Worm (Caenorhabditis elegans): ENCODE results near the gene ttbk-5.

The ttbk-5 gene

ce11 chrIV:10126544-10126943, 36.1 kb downstream of the ttbk-5 start, which contains the start of gene ctf-18:
Gene ctf-18, minus strand, starts transcription at chrIV:10126644.
- no peak for TF ChIP-seq unc-62 (GFP tag; optimal IDR thresholded peaks at IDR 0.05)

DNA sequence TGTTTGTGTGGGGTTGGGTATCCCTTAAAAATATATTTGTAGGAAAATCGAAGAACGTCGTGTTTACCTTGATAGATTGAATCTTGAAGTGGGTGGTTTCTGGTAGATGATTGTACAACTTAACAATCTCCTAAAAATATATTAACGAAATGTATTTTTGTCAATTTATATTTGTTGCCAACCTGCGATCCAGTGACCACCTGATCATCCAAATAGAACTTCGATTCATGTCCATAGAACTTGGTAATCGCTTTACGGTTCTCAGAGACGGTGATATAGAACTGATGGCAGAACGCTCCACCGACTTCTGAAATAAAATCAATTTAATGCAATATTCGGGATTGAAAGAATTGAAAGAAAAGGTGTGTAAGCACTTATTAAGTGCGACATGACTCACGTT, 38.0 kb downstream of the ttbk-5 start:
- TF ChIP-seq unc-62 (GFP tag; optimal IDR thresholded peaks at IDR 0.05), result no peak

- TF ChIP-seq unc-62 (GFP tag; optimal IDR thresholded peaks at IDR 0.05), result no peak
Measured at ce11 chrIV:10128906-10129386, 38.5 kb downstream of the ttbk-5 start, which contains the start of the genes gtbp-1 and K08F4.3. Gene gtbp-1, minus strand, starts transcription at chrIV:10128956. Gene K08F4.3, plus strand, starts transcription at chrIV:10129257.

ce11 chrIV:10129957-10130356, 39.5 kb downstream of the ttbk-5 start, which contains the start of gene glt-3:
Gene glt-3, plus strand, starts transcription at chrIV:10130257.
- TF ChIP-seq unc-62 (GFP tag; optimal IDR thresholded peaks at IDR 0.05), result no peak

ce11 chrIV:10135817-10136216, 45.4 kb downstream of the ttbk-5 start, which contains the start of gene K08F4.5:
Gene K08F4.5, minus strand, starts transcription at chrIV:10135917.
- TF ChIP-seq unc-62 (GFP tag; optimal IDR thresholded peaks at IDR 0.05), result no peak

DNA sequence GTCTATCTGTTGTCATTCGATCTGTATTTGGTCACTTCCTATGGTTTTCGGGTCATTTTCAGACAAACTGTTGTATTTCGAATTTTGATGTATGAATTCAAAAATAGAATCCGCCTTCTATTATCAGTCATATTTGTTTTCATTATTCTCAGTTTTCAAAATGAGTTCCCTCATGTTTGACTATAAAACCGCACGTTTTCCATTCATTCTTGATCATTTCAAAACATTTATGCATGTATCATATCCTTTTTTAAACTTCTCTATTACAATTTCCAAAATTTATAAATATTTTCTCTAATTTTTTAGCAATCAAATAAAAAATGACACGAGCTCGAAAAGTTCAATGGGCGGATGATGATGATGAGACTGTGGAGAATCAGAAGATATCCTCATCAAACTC, 47.3 kb downstream of the ttbk-5 start, which contains the start of gene K08F4.12:
K08F4.12 (plus strand) TSS at position 301 of the 400 bp plus-strand sequence.
- no peak for TF ChIP-seq unc-62 (GFP tag; optimal IDR thresholded peaks at IDR 0.05)

ce11 chrIV:10140143-10140542, 49.7 kb downstream of the ttbk-5 start, which contains the start of gene gst-3:
Gene gst-3, minus strand, starts transcription at chrIV:10140243.
- no peak for TF ChIP-seq unc-62 (GFP tag; optimal IDR thresholded peaks at IDR 0.05)

All from whole organism, dauer.